Fruit fly (Drosophila melanogaster) whole organism, embryonic: ENCODE results near the gene CG10348.

Experiments
- Bdp1 ChIP-seq: fragments of 200-800 bp; sonication (Bioruptor generic); optimal IDR thresholded peaks from 3 replicates; lab custom pipeline; 2016; ENCODE audit warnings: missing biosample characterization, missing genetic modification characterization
- CG12071 ChIP-seq: fragments of 200-800 bp; sonication (Bioruptor generic); optimal IDR thresholded peaks from 3 replicates; lab custom pipeline; 2018; ENCODE audit warnings: missing biosample characterization, mild to moderate bottlenecking, missing genetic modification characterization
- CG15073 ChIP-seq: fragments of 200-800 bp; sonication (Bioruptor generic); optimal IDR thresholded peaks from 2 replicates; lab custom pipeline; 2016; ENCODE audit warnings: missing biosample characterization, missing genetic modification characterization
- CG16779 ChIP-seq: fragments of 200-800 bp; sonication (Bioruptor generic); IDR thresholded peaks from 2 replicates; pipeline ENCODE4 v1.3.6; 2022; ENCODE audit warnings: missing biosample characterization, missing genetic modification characterization
- CG18011 ChIP-seq: fragments of 200-800 bp; sonication (Bioruptor generic); optimal IDR thresholded peaks from 2 replicates; lab custom pipeline; 2017; ENCODE audit warnings: missing biosample characterization, missing genetic modification characterization, mild to moderate bottlenecking, moderate library complexity, missing genotype
- CG18599 ChIP-seq: fragments of 200-800 bp; sonication (Bioruptor generic); optimal IDR thresholded peaks from 3 replicates; lab custom pipeline; 2017; ENCODE audit warnings: missing biosample characterization, missing genetic modification characterization, mild to moderate bottlenecking, moderate library complexity, missing genetic modification reagents
- CG2129 ChIP-seq: fragments of 200-800 bp; sonication (Bioruptor generic); IDR thresholded peaks from 2 replicates; pipeline ENCODE4 v1.3.6; 2022; ENCODE audit warnings: missing biosample characterization, missing genetic modification characterization; ENCODE audit not compliant: partially characterized antibody
- CG31388 ChIP-seq: fragments of 200-800 bp; sonication (Bioruptor generic); optimal IDR thresholded peaks from 2 replicates; lab custom pipeline; 2016; ENCODE audit warnings: missing biosample characterization, missing genetic modification characterization
- CG32772 ChIP-seq: fragments of 200-800 bp; sonication (Bioruptor generic); IDR thresholded peaks from 2 replicates; pipeline ENCODE4 v1.3.6; 2022; ENCODE audit warnings: missing biosample characterization, missing genetic modification characterization
- CG3281 ChIP-seq: fragments of 200-800 bp; sonication (Bioruptor generic); optimal IDR thresholded peaks from 3 replicates; lab custom pipeline; 2017; ENCODE audit warnings: missing biosample characterization, mild to moderate bottlenecking, missing genetic modification characterization
- CG42726 ChIP-seq: fragments of 200-800 bp; sonication (Bioruptor generic); IDR thresholded peaks from 2 replicates; pipeline ENCODE4 v1.3.6; 2022; ENCODE audit warnings: missing biosample characterization, missing genetic modification characterization; ENCODE audit not compliant: partially characterized antibody
- CG4854 ChIP-seq: fragments of 200-800 bp; sonication (Bioruptor generic); optimal IDR thresholded peaks from 2 replicates; lab custom pipeline; 2016; ENCODE audit warnings: missing biosample characterization, missing genetic modification characterization, inconsistent platforms
- CG7786 ChIP-seq: fragments of 200-800 bp; sonication (Bioruptor generic); optimal IDR thresholded peaks from 2 replicates; lab custom pipeline; 2016; ENCODE audit warnings: missing biosample characterization, missing genetic modification characterization
- CG8281 ChIP-seq: fragments of 200-800 bp; sonication (Bioruptor generic); optimal IDR thresholded peaks from 2 replicates; lab custom pipeline; 2018; ENCODE audit warnings: missing biosample characterization, mild to moderate bottlenecking, missing genetic modification characterization, moderate library complexity
- CG8388 ChIP-seq: fragments of 200-800 bp; sonication (Bioruptor generic); optimal IDR thresholded peaks from 2 replicates; lab custom pipeline; 2019; ENCODE audit warnings: missing biosample characterization, mild to moderate bottlenecking, missing genetic modification characterization, moderate library complexity
- CG8924 ChIP-seq: fragments of 200-800 bp; optimal IDR thresholded peaks from 3 replicates; lab custom pipeline; 2019; ENCODE audit warnings: missing biosample characterization, mild to moderate bottlenecking, missing genetic modification characterization, moderate library complexity
- CG9932 ChIP-seq: fragments of 200-800 bp; sonication (Bioruptor generic); IDR thresholded peaks from 2 replicates; pipeline ENCODE4 v1.3.6; 2022; ENCODE audit warnings: missing biosample characterization, missing genetic modification characterization
- D19A ChIP-seq: fragments of 200-800 bp; optimal IDR thresholded peaks from 3 replicates; lab custom pipeline; 2019; ENCODE audit warnings: missing biosample characterization, mild to moderate bottlenecking, missing genetic modification characterization, moderate library complexity
- D19B ChIP-seq: fragments of 200-800 bp; sonication (Bioruptor generic); optimal IDR thresholded peaks from 2 replicates; lab custom pipeline; 2017; ENCODE audit warnings: missing biosample characterization, mild to moderate bottlenecking, missing genetic modification characterization
- Dad ChIP-seq: fragments of 200-800 bp; sonication (Bioruptor generic); optimal IDR thresholded peaks from 3 replicates; lab custom pipeline; 2016; ENCODE audit warnings: missing biosample characterization, missing genetic modification characterization
- Ets97D ChIP-seq: fragments of 200-800 bp; sonication (Bioruptor generic); optimal IDR thresholded peaks from 3 replicates; lab custom pipeline; 2016; ENCODE audit warnings: missing biosample characterization, missing genetic modification characterization
- HLHmδ ChIP-seq: fragments of 200-800 bp; sonication (Bioruptor generic); optimal IDR thresholded peaks from 2 replicates; lab custom pipeline; 2018; ENCODE audit warnings: missing biosample characterization, mild to moderate bottlenecking, missing genetic modification characterization, moderate library complexity
- HmgD ChIP-seq: fragments of 200-800 bp; sonication (Bioruptor generic); optimal IDR thresholded peaks from 3 replicates; lab custom pipeline; 2016; ENCODE audit warnings: missing biosample characterization, missing genetic modification characterization
- Hr39 ChIP-seq: fragments of >200 bp; optimal IDR thresholded peaks from 2 replicates; lab custom pipeline; 2017
- Mes4 ChIP-seq: fragments of 200-800 bp; sonication (Bioruptor generic); optimal IDR thresholded peaks from 2 replicates; lab custom pipeline; 2016; ENCODE audit warnings: missing biosample characterization, missing genetic modification characterization
- Mrtf ChIP-seq: fragments of 200-800 bp; sonication (Bioruptor generic); IDR thresholded peaks from 3 replicates; pipeline ENCODE4 v1.3.6; 2022; ENCODE audit warnings: missing biosample characterization, missing genetic modification characterization
- Oaz ChIP-seq: fragments of 200-800 bp; sonication (Bioruptor generic); IDR thresholded peaks from 2 replicates; pipeline ENCODE4 v1.3.6; 2022; ENCODE audit warnings: missing biosample characterization, missing genetic modification characterization
- Sox102F ChIP-seq: fragments of 200-800 bp; sonication (Bioruptor generic); optimal IDR thresholded peaks from 2 replicates; lab custom pipeline; 2018; ENCODE audit warnings: missing biosample characterization, mild to moderate bottlenecking, missing genetic modification characterization, moderate library complexity
- Spps ChIP-seq: fragments of 200-800 bp; sonication (Bioruptor generic); optimal IDR thresholded peaks from 2 replicates; lab custom pipeline; 2018; ENCODE audit warnings: missing biosample characterization, mild to moderate bottlenecking, missing genetic modification characterization
- ase ChIP-seq: fragments of 200-800 bp; sonication (Bioruptor generic); IDR thresholded peaks from 3 replicates; pipeline ENCODE4 v1.3.6; 2022; ENCODE audit warnings: missing biosample characterization, missing genetic modification characterization
- br ChIP-seq: fragments of >200 bp; optimal IDR thresholded peaks from 2 replicates; lab custom pipeline; 2017
- btn ChIP-seq: fragments of 200-800 bp; sonication (Bioruptor generic); optimal IDR thresholded peaks from 2 replicates; lab custom pipeline; 2016; ENCODE audit warnings: missing biosample characterization, missing genetic modification characterization
- cato ChIP-seq: fragments of 200-800 bp; sonication (Bioruptor generic); optimal IDR thresholded peaks from 2 replicates; lab custom pipeline; 2016; ENCODE audit warnings: missing biosample characterization, missing genetic modification characterization, borderline replicate concordance
- chif ChIP-seq, 2 experiments: fragments of 200-800 bp; sonication (Bioruptor generic); optimal IDR thresholded peaks; 3 replicates each; lab custom pipeline; 2016; ENCODE audit warnings: missing biosample characterization in 2 of 2, missing genetic modification characterization in 2 of 2
- chm ChIP-seq: fragments of 200-800 bp; sonication (Bioruptor generic); IDR thresholded peaks from 2 replicates; pipeline ENCODE4 v1.3.6; 2022; ENCODE audit warnings: missing biosample characterization, missing genetic modification characterization
- crc ChIP-seq: fragments of 200-800 bp; sonication (Bioruptor generic); optimal IDR thresholded peaks from 2 replicates; lab custom pipeline; 2016; ENCODE audit warnings: missing biosample characterization, missing genetic modification characterization
- emc ChIP-seq: fragments of 200-800 bp; sonication (Bioruptor generic); optimal IDR thresholded peaks from 2 replicates; lab custom pipeline; 2016; ENCODE audit warnings: missing biosample characterization, missing genetic modification characterization
- eyg ChIP-seq: fragments of 200-800 bp; sonication (Bioruptor generic); optimal IDR thresholded peaks from 3 replicates; lab custom pipeline; 2016; ENCODE audit warnings: missing biosample characterization, missing genetic modification characterization
- fd96Cb ChIP-seq: fragments of 200-800 bp; sonication (Bioruptor generic); optimal IDR thresholded peaks from 2 replicates; lab custom pipeline; 2018; ENCODE audit warnings: missing biosample characterization, mild to moderate bottlenecking, missing genetic modification characterization, moderate library complexity
- hkb ChIP-seq, 2 experiments: fragments of 200-800 bp in 1 of 2; fragments of >200 bp in 1 of 2; sonication (Bioruptor generic) in 1 of 2; IDR thresholded peaks in 1 of 2; optimal IDR thresholded peaks in 1 of 2; 2 replicates each; pipeline versions ENCODE4 v1.3.6 to Lab custom; 2017 to 2022; ENCODE audit warnings: missing biosample characterization in 1 of 2, missing genetic modification characterization in 1 of 2
- pzg ChIP-seq: fragments of 200-800 bp; sonication (Bioruptor generic); optimal IDR thresholded peaks from 3 replicates; lab custom pipeline; 2018; ENCODE audit warnings: missing biosample characterization, mild to moderate bottlenecking, missing genetic modification characterization, moderate library complexity
- sc ChIP-seq, 3 experiments: fragments of >200 bp in 2 of 3; fragments of 200-800 bp in 1 of 3; sonication (Bioruptor generic) in 1 of 3; optimal IDR thresholded peaks; 2 replicates in 2 of 3; 3 replicates in 1 of 3; lab custom pipeline; 2017; ENCODE audit warnings: mild to moderate bottlenecking in 1 of 3, missing biosample characterization in 1 of 3, missing genetic modification characterization in 1 of 3, missing genetic modification reagents in 1 of 3
- sd ChIP-seq: fragments of 200-800 bp; sonication (Bioruptor generic); optimal IDR thresholded peaks from 3 replicates; lab custom pipeline; 2018; ENCODE audit warnings: missing biosample characterization, mild to moderate bottlenecking, missing genetic modification characterization, moderate library complexity
- sima ChIP-seq: fragments of 200-800 bp; sonication (Bioruptor generic); optimal IDR thresholded peaks from 2 replicates; lab custom pipeline; 2016; ENCODE audit warnings: missing biosample characterization, missing genetic modification characterization
- wdn ChIP-seq: fragments of 200-800 bp; sonication (Bioruptor generic); IDR thresholded peaks from 2 replicates; pipeline ENCODE4 v1.3.6; 2022; ENCODE audit warnings: missing biosample characterization, missing genetic modification characterization
- yki ChIP-seq: fragments of >200 bp; optimal IDR thresholded peaks from 3 replicates; lab custom pipeline; 2018
- zen2 ChIP-seq: fragments of 200-800 bp; sonication (Bioruptor generic); IDR thresholded peaks from 3 replicates; pipeline ENCODE4 v1.3.6; 2022; ENCODE audit warnings: missing biosample characterization, missing genetic modification characterization; ENCODE audit not compliant: partially characterized antibody

Gene CG10348

dm6 chr2L:18705617-18706046 lies 26.7 kb downstream of the CG10348 start, which contains the start of gene Jwa (continued):
- TF ChIP-seq Bdp1 (peak; percentile 91), ase (GFP tag; lab: Robert Waterston, UW) (peak; percentile 66; the same call in 2 of the 3 replicates), CG9932 (GFP tag; lab: Robert Waterston, UW) (peak; percentile 98), CG8924 (tag; lab: Kevin White, UChicago) (peak; percentile 93), Hr39 (lab: Kevin White, UChicago) (no peak), Dad (GFP tag; lab: Kevin White, UChicago) (peak; percentile 76), crc (GFP tag; lab: Kevin White, UChicago) (peak; percentile 79), CG8281 (peak; percentile 21), Spps (tag; lab: Kevin White, UChicago) (peak; percentile 72), sc (optimal IDR thresholded peaks at IDR 0.05; lab: Kevin White, UChicago) (no peak), sc (GFP tag; optimal IDR thresholded peaks at IDR 0.05; lab: Kevin White, UChicago) (peak; percentile 86), CG18599 (GFP tag; lab: Kevin White, UChicago) (peak; percentile 78), Oaz (GFP tag; lab: Robert Waterston, UW) (peak; percentile 81), Mes4 (peak; percentile 83), D19B (GFP tag; lab: Kevin White, UChicago) (peak; percentile 44)
- TF ChIP-seq, all 482 proteins: peak for 432

- TF ChIP-seq CG2129 (GFP tag; lab: Robert Waterston, UW) (no peak), CG7786 (GFP tag; lab: Kevin White, UChicago) (peak; percentile 29), CG8388 (GFP tag; lab: Kevin White, UChicago) (peak; percentile 85), CG42726 (GFP tag; lab: Robert Waterston, UW) (no peak; the same call in 1 of the 2 replicates), sima (GFP tag; lab: Kevin White, UChicago) (no peak), wdn (GFP tag; lab: Robert Waterston, UW) (peak; percentile 76), fd96Cb (peak; percentile 91), CG18599 (GFP tag; lab: Kevin White, UChicago) (peak; percentile 88), CG9932 (GFP tag; lab: Robert Waterston, UW) (peak; percentile 94), CG31388 (GFP tag; lab: Kevin White, UChicago) (peak; percentile 74), D19A (tag; lab: Kevin White, UChicago) (peak; percentile 99), CG12071 (GFP tag; lab: Kevin White, UChicago) (no peak), CG16779 (GFP tag; lab: Robert Waterston, UW) (no peak), CG4854 (GFP tag; lab: Kevin White, UChicago) (peak; percentile 25), pzg (peak; percentile 52), CG15073 (GFP tag; lab: Kevin White, UChicago) (peak; percentile 53), CG3281 (GFP tag; lab: Kevin White, UChicago) (peak; percentile 77), Ets97D (GFP tag; lab: Kevin White, UChicago) (peak; percentile 35), Mrtf (peak; percentile 81), cato (GFP tag; lab: Kevin White, UChicago) (peak; percentile 72), br (no peak), emc (peak; percentile 16), hkb (optimal IDR thresholded peaks at IDR 0.05; lab: Kevin White, UChicago) (peak; percentile 22), hkb (GFP tag; IDR thresholded peaks at IDR 0.05; lab: Robert Waterston, UW) (peak; percentile 71), HmgD (GFP tag; lab: Kevin White, UChicago) (no peak), CG32772 (GFP tag; lab: Robert Waterston, UW) (no peak; the same call in none of the 2 replicates), chm (GFP tag; lab: Robert Waterston, UW) (0 out of 2 replicates have a peak, but pooled peaks have one; percentile 26), HLHmδ (GFP tag; lab: Kevin White, UChicago) (no peak), yki (lab: Kevin White, UChicago) (no peak), eyg (no peak), CG18011 (GFP tag; lab: Kevin White, UChicago) (peak; percentile 51), btn (GFP tag; lab: Kevin White, UChicago) (no peak), Sox102F (GFP tag; lab: Kevin White, UChicago) (peak; percentile 91), zen2 (GFP tag; lab: Robert Waterston, UW) (no peak), crc (GFP tag; lab: Kevin White, UChicago) (no peak), sd (tag; lab: Kevin White, UChicago) (peak; percentile 90), chif (GFP tag; optimal IDR thresholded peaks at IDR 0.05; lab: Kevin White, UChicago) (peak in 1 of 2 experiments; percentile 54)
Observed at dm6 chr2L:18702721-18703488, 29.4 kb downstream of the CG10348 start, which contains the start of the genes CG10376 and CG10343. Gene CG10376 (minus strand): TSS chr2L:18703105. Gene CG10343 (plus strand): TSS chr2L:18703473.
